Worm (Caenorhabditis elegans) whole organism, late embryonic: ENCODE data around the gene K08D8.9.

Source experiments
- T23F11.4 ChIP-seq: fragments of 200-800 bp; sonication (Bioruptor generic); optimal IDR thresholded peaks from 2 replicates; lab custom pipeline; 2018; ENCODE audit warnings: mild to moderate bottlenecking, missing genetic modification characterization, missing compliant biosample characterization
- ama-1 ChIP-seq: fragments of 150-350 bp; optimal IDR thresholded peaks from 2 replicates; lab custom pipeline; 2014
- ceh-22 ChIP-seq: sonication (generic microtip); optimal IDR thresholded peaks from 2 replicates; lab custom pipeline; 2017; ENCODE audit warnings: missing biosample characterization, missing genetic modification characterization
- ceh-24 ChIP-seq: sonication (generic microtip); optimal IDR thresholded peaks from 2 replicates; lab custom pipeline; 2016; ENCODE audit warnings: mild to moderate bottlenecking, missing genetic modification characterization, missing compliant biosample characterization
- ceh-45 ChIP-seq: fragments of 200-800 bp; sonication (Bioruptor generic); IDR thresholded peaks from 2 replicates; pipeline ENCODE4 v1.3.6; 2022; ENCODE audit warnings: missing genetic modification reagents, missing genetic modification characterization, missing compliant biosample characterization
- ceh-48 ChIP-seq: sonication (generic microtip); optimal IDR thresholded peaks from 2 replicates; lab custom pipeline; 2016; ENCODE audit warnings: missing genetic modification characterization, inconsistent platforms, missing compliant biosample characterization
- ceh-6 ChIP-seq: fragments of 200-800 bp; sonication (Bioruptor generic); optimal IDR thresholded peaks from 2 replicates; lab custom pipeline; 2018; ENCODE audit warnings: mild to moderate bottlenecking, missing genetic modification characterization, missing compliant biosample characterization
- ceh-9 ChIP-seq: sonication (generic microtip); optimal IDR thresholded peaks from 2 replicates; lab custom pipeline; 2016; ENCODE audit warnings: mild to moderate bottlenecking, missing genetic modification characterization, inconsistent platforms, missing compliant biosample characterization
- che-1 ChIP-seq: sonication (generic microtip); optimal IDR thresholded peaks from 2 replicates; lab custom pipeline; 2016; ENCODE audit warnings: mild to moderate bottlenecking, missing genetic modification characterization, missing compliant biosample characterization
- dve-1 ChIP-seq: sonication (generic microtip); optimal IDR thresholded peaks from 2 replicates; lab custom pipeline; 2017; ENCODE audit warnings: antibody characterized with exemption, mild to moderate bottlenecking, missing genetic modification characterization, missing compliant biosample characterization
- elt-2 ChIP-seq: sonication (generic microtip); optimal IDR thresholded peaks from 2 replicates; lab custom pipeline; 2016; ENCODE audit warnings: missing genetic modification reagents, missing genetic modification characterization, missing compliant biosample characterization
- elt-4 ChIP-seq: sonication (generic microtip); optimal IDR thresholded peaks from 2 replicates; lab custom pipeline; 2016; ENCODE audit warnings: missing genetic modification characterization, missing compliant biosample characterization
- eyg-1 ChIP-seq: sonication (generic microtip); optimal IDR thresholded peaks from 2 replicates; lab custom pipeline; 2016; ENCODE audit warnings: missing genotype, missing genetic modification characterization, missing compliant biosample characterization
- fax-1 ChIP-seq: sonication (generic microtip); optimal IDR thresholded peaks from 2 replicates; lab custom pipeline; 2016; ENCODE audit warnings: missing genotype, missing genetic modification characterization, missing compliant biosample characterization
- fkh-6 ChIP-seq: sonication (generic microtip); optimal IDR thresholded peaks from 2 replicates; lab custom pipeline; 2016; ENCODE audit warnings: missing genetic modification characterization, missing compliant biosample characterization
- hlh-15 ChIP-seq: sonication (generic microtip); optimal IDR thresholded peaks from 2 replicates; lab custom pipeline; 2016; ENCODE audit warnings: missing genetic modification characterization, missing compliant biosample characterization
- hlh-8 ChIP-seq: sonication (generic microtip); optimal IDR thresholded peaks from 2 replicates; lab custom pipeline; 2016; ENCODE audit warnings: missing genotype, missing genetic modification characterization, missing compliant biosample characterization
- lim-6 ChIP-seq: sonication (generic microtip); optimal IDR thresholded peaks from 2 replicates; lab custom pipeline; 2016; ENCODE audit warnings: missing genetic modification characterization, missing compliant biosample characterization
- npax-4 ChIP-seq: sonication (generic microtip); optimal IDR thresholded peaks from 2 replicates; lab custom pipeline; 2016; ENCODE audit warnings: missing genetic modification characterization, missing compliant biosample characterization
- pag-3 ChIP-seq: sonication (generic microtip); optimal IDR thresholded peaks from 2 replicates; lab custom pipeline; 2016; ENCODE audit warnings: missing compliant biosample characterization, missing genetic modification characterization, borderline replicate concordance
- pat-9 ChIP-seq: fragments of 200-800 bp; sonication (Bioruptor generic); optimal IDR thresholded peaks from 2 replicates; lab custom pipeline; 2018; ENCODE audit warnings: mild to moderate bottlenecking, missing genetic modification characterization, moderate library complexity, missing compliant biosample characterization
- pqm-1 ChIP-seq: sonication (generic microtip); optimal IDR thresholded peaks from 2 replicates; lab custom pipeline; 2016; ENCODE audit warnings: missing genetic modification characterization, missing compliant biosample characterization
- rnt-1 ChIP-seq: sonication (generic microtip); optimal IDR thresholded peaks from 2 replicates; lab custom pipeline; 2016; ENCODE audit warnings: missing genetic modification characterization, missing compliant biosample characterization
- sdc-2 ChIP-seq: sonication (generic microtip); optimal IDR thresholded peaks from 2 replicates; lab custom pipeline; 2016; ENCODE audit warnings: missing genotype, missing genetic modification characterization, missing compliant biosample characterization
- sox-2 ChIP-seq: fragments of 200-800 bp; sonication (Bioruptor generic); IDR thresholded peaks from 2 replicates; pipeline ENCODE4 v1.3.6; 2022; ENCODE audit warnings: missing genetic modification reagents, missing genetic modification characterization, missing compliant biosample characterization
- sox-4 ChIP-seq: sonication (generic microtip); optimal IDR thresholded peaks from 2 replicates; lab custom pipeline; 2017; ENCODE audit warnings: mild to moderate bottlenecking, missing genetic modification characterization, inconsistent platforms, missing compliant biosample characterization
- tbx-7 ChIP-seq: sonication (generic microtip); optimal IDR thresholded peaks from 2 replicates; lab custom pipeline; 2016; ENCODE audit warnings: missing genotype, missing genetic modification characterization, missing compliant biosample characterization
- unc-3 ChIP-seq, 2 experiments: fragments of 200-800 bp in 1 of 2; sonication (Bioruptor generic) in 1 of 2; sonication (generic microtip) in 1 of 2; conservative IDR thresholded peaks in 1 of 2; optimal IDR thresholded peaks in 1 of 2; 2 replicates each; pipeline versions ENCODE4 v1.3.6 to Lab custom; 2016 to 2022; ENCODE audit warnings: missing compliant biosample characterization in 2 of 2, missing genetic modification characterization in 2 of 2, missing genetic modification reagents in 1 of 2
- unc-42 ChIP-seq: sonication (generic microtip); optimal IDR thresholded peaks from 2 replicates; lab custom pipeline; 2016; ENCODE audit warnings: missing genotype, missing genetic modification characterization, missing compliant biosample characterization
- unc-86 ChIP-seq: sonication (generic microtip); optimal IDR thresholded peaks from 2 replicates; lab custom pipeline; 2016; ENCODE audit warnings: missing genetic modification characterization, missing compliant biosample characterization
- zip-5 ChIP-seq: sonication (generic microtip); optimal IDR thresholded peaks from 2 replicates; lab custom pipeline; 2016; ENCODE audit warnings: missing genetic modification characterization, missing compliant biosample characterization

Gene K08D8.9

DNA sequence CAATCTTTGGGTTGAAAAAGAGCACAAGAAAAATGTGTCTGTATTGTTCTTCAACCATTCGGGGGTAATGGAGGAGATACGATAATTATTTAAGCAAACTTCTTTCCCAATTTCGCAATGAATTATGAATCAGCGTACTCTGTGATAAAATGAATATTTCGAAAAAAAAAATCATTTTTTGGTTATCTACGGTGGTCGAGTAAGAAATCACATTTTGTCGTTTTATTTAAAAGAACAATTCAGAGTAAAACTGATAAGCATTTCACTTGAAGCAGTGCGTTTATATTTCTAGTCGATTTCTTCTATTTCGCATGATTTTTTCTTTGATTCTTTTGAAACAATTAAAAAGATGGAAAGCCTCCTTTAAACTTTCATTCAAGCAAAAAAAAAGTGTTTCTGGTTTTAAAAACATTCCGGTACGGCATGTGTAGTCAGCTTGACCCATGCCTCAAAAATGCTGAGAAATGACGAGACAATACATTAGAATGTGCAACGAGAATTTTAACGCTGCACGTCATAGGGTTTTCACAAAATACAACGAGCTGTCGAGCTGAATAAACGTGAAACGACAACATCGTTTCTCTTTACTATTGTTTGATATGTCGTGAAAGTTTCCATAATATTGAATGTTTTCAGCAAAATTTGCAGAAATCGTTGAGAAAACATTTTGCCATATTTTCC is 3.1 kb downstream of the K08D8.9 start, which contains the start of gene K08D8.2:
Gene K08D8.2 (plus strand): TSS at position 631 of the 681 bp plus-strand sequence.
- TF ChIP-seq eyg-1 (no peak), unc-3 (GFP tag; conservative IDR thresholded peaks at IDR 0.05; lab: Robert Waterston, UW) (no peak), unc-3 (tag; optimal IDR thresholded peaks at IDR 0.05; lab: Kevin White, UChicago) (no peak), lim-6 (no peak), unc-86 (no peak), tbx-7 (tag; lab: Kevin White, UChicago) (no peak)
- TF ChIP-seq, all 69 proteins: peak for 0

DNA sequence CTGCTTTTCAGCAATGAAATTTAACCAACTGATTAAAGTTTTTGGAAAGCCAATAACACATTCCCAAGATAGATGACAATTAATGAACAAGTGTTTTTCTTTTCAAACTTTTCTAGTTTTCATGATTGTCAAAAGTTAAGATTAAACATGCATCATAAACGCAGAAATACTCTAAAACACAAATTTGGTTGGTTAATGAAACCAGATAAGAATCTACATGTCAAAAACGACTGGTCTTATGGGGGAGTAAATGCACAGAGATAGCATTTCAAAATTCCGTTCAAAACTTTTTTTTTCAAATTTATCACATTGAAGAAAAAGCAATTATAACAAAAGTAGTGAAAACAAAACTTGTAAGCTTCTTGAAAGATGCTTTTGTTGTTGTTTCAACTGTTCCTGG is 4.2 kb downstream of the K08D8.9 start:
- TF ChIP-seq unc-86 (no peak), ceh-9 (tag; lab: Kevin White, UChicago) (no peak), ceh-24 (tag; lab: Kevin White, UChicago) (no peak), unc-42 (no peak), eyg-1 (no peak), sox-2 (GFP tag; lab: Robert Waterston, UW) (no peak), pat-9 (tag; lab: Kevin White, UChicago) (no peak), zip-5 (tag; lab: Kevin White, UChicago) (no peak), T23F11.4 (no peak), hlh-8 (tag; lab: Kevin White, UChicago) (no peak), tbx-7 (tag; lab: Kevin White, UChicago) (no peak), pqm-1 (tag; lab: Kevin White, UChicago) (no peak), ama-1 (lab: Kevin White, UChicago) (no peak), ceh-45 (GFP tag; lab: Robert Waterston, UW) (no peak), sox-4 (tag; lab: Kevin White, UChicago) (no peak)

DNA sequence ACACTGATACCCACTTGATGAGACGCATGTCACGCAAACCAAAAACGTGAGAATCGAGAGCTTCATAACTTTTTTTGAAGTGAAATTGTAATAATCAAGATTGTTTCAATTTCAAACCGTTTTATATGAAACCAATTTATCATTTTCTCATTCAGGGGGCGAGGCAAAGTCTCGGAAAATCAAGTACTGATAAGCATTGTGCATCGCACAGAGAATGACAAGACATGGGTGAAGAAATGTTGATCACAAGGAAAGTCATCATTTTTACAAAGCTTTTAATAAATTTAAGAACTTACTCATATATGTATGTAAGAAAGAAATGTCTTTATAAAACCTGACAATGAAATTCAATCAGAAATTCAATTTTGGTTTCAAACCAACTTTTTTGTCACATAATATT is 7.0 kb downstream of the K08D8.9 start, which contains the start of gene K08D8.3:
Gene K08D8.3 (minus strand): TSS at position 131 of the 400 bp plus-strand sequence.
- no peak for TF ChIP-seq ceh-22 (tag; lab: Kevin White, UChicago)
- no peak for TF ChIP-seq dve-1 (tag; lab: Kevin White, UChicago)
- no peak for TF ChIP-seq ceh-6
- no peak for TF ChIP-seq T23F11.4
- no peak for TF ChIP-seq npax-4 (tag; lab: Kevin White, UChicago)
- TF ChIP-seq hlh-8 (tag; lab: Kevin White, UChicago) = no peak
- TF ChIP-seq hlh-15 = no peak
- TF ChIP-seq unc-86 = no peak
- TF ChIP-seq pag-3 (tag; lab: Kevin White, UChicago) = no peak
- TF ChIP-seq che-1 = no peak
- no peak for TF ChIP-seq unc-3 (GFP tag; conservative IDR thresholded peaks at IDR 0.05; lab: Robert Waterston, UW)
- no peak for TF ChIP-seq unc-3 (tag; optimal IDR thresholded peaks at IDR 0.05; lab: Kevin White, UChicago)
- no peak for TF ChIP-seq elt-4 (tag; lab: Kevin White, UChicago)
- no peak for TF ChIP-seq sdc-2 (tag; lab: Kevin White, UChicago)
- TF ChIP-seq, all 69 proteins: peak for 0

DNA sequence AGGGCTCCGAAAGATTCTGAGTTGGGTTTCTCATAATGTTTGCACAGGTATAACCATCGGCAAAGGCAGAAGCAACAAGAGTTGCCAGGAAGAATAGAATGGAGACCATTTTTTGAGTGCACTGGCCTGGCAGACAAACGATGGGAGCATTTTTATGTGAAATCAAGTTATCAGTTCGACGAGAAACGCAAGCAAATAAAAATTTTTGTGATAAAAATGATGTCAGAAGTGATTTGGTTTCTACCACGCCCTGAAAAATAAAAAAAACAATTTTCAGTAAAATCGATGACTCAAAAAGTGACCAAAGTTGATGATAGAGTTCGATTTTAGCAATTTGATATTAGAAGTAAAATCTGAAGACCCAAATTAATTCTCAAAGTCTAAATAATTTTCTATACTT is 10.4 kb downstream of the K08D8.9 start, which contains the start of gene K08D8.4:
Gene K08D8.4 (minus strand): TSS at position 128 of the 400 bp plus-strand sequence.
- TF ChIP-seq elt-2 (tag; lab: Kevin White, UChicago) (peak; percentile 15), sox-4 (tag; lab: Kevin White, UChicago) (no peak), tbx-7 (tag; lab: Kevin White, UChicago) (no peak), elt-4 (tag; lab: Kevin White, UChicago) (no peak), lim-6 (no peak), fkh-6 (tag; lab: Kevin White, UChicago) (no peak)
- TF ChIP-seq, all 69 proteins: peak for 1

DNA sequence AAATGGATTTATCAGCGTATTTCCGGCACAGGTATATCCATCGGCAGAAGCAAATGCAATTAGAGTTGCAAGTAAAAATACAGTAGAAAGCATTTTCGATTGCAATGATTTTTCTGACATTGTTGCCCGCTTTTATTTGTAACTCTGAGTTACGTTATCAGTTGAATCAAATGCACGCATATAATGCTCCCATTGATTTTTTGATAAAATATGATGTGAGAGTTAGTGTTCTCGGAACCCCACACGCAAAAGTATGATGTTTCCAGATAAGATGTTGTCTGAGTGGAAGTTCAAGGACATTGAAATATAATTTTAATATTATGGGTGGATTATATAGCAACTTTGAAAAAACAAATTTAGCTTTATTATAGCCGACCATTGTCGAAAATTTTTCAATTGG is 12.5 kb downstream of the K08D8.9 start, which contains the start of gene K08D8.5:
Gene K08D8.5 (minus strand): TSS at position 140 of the 400 bp plus-strand sequence.
- TF ChIP-seq elt-2 (tag; lab: Kevin White, UChicago) (peak; percentile 39), fax-1 (tag; lab: Kevin White, UChicago) (no peak)

DNA sequence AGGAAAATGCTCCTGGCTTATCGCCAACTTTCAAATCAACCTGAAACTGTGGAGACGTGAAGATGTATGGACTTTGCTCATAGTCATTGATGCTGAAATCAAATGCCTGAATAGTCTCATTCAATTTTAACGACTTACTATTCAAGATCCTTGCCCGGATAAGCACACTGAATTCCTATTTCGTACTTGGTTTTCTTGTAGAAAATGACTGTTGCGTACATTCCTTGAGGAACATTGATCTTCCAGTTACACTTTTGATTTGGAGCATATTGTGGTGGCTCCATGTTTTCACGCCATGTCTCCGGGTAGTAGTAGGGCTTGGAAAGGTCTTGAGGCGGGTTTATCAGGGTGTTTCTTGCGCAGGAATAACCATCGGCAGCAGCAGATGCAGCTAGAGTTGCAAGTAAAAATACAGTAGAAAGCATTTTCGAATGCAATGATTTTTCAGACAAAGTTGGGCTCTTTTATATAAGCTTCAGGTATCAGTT is 15.1 kb downstream of the K08D8.9 start, which contains the start of gene irg-6:
Gene irg-6 (minus strand): TSS at position 438 of the 488 bp plus-strand sequence.
- TF ChIP-seq ceh-48 (tag; lab: Kevin White, UChicago) (no peak), npax-4 (tag; lab: Kevin White, UChicago) (no peak), rnt-1 (no peak)
